Worm (Caenorhabditis elegans) whole organism, L3 larva: ENCODE measurements around the gene Y43D4A.5.

ENCODE experiments used
- nhr-76 ChIP-seq: fragments of 150-350 bp; sonication (generic microtip); optimal IDR thresholded peaks from 5 replicates; lab custom pipeline; 2014; ENCODE audit warnings: missing biosample characterization, missing genetic modification characterization
- pqm-1 ChIP-seq: fragments of 150-350 bp; optimal IDR thresholded peaks from 2 replicates; lab custom pipeline; 2017; ENCODE audit warnings: missing biosample characterization, missing genetic modification characterization, inconsistent platforms

DNA sequence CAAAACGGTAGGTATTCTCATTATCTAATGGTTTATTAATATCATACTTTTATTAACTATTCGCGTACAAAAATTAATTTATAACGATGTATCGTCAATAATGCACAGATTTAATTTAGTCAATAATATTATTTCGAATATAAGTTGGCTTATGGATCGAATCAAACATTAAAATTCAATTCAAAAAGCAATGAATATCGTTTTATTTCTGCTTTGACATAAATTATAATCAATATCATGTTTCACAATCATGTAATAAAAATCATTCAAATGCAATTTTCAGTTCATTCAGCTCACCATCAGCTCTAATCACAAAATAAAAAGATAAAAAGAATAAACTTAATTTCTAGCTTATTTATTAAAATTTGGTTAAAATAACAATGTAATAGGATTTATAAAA, 53.1 kb downstream of the Y43D4A.5 start, which contains the start of gene Y116A8A.6:
- no peak for TF ChIP-seq nhr-76 (tag; lab: Kevin White, UChicago)
- no peak for TF ChIP-seq pqm-1 (tag; lab: Kevin White, UChicago)
